Fruit fly (Drosophila melanogaster) whole organism, embryonic: ENCODE results near the gene mino.

ENCODE experiments used
- Asciz ChIP-seq: fragments of 200-800 bp; sonication (Bioruptor generic); optimal IDR thresholded peaks from 2 replicates; lab custom pipeline; 2017; ENCODE audit warnings: missing biosample characterization, mild to moderate bottlenecking, missing genetic modification characterization, missing genetic modification reagents
- Atf3 ChIP-seq: fragments of 200-800 bp; sonication (Bioruptor generic); optimal IDR thresholded peaks from 3 replicates; lab custom pipeline; 2016; ENCODE audit warnings: missing biosample characterization, missing genetic modification characterization
- CG10147 ChIP-seq: fragments of 200-800 bp; sonication (Bioruptor generic); optimal IDR thresholded peaks from 2 replicates; lab custom pipeline; 2019; ENCODE audit warnings: missing biosample characterization, mild to moderate bottlenecking, missing genetic modification characterization, moderate library complexity
- CG11247 ChIP-seq: fragments of 200-800 bp; sonication (Bioruptor generic); IDR thresholded peaks from 2 replicates; pipeline ENCODE4 v1.3.6; 2022; ENCODE audit warnings: missing biosample characterization, missing genetic modification characterization
- CG11398 ChIP-seq: fragments of 200-800 bp; sonication (Bioruptor generic); optimal IDR thresholded peaks from 2 replicates; lab custom pipeline; 2016; ENCODE audit warnings: missing biosample characterization, missing genetic modification characterization
- CG11456 ChIP-seq: fragments of 200-800 bp; sonication (Bioruptor generic); IDR thresholded peaks from 3 replicates; pipeline ENCODE4 v1.3.6; 2022; ENCODE audit warnings: missing biosample characterization, missing genetic modification characterization
- CG12219 ChIP-seq: fragments of 200-800 bp; sonication (Bioruptor generic); optimal IDR thresholded peaks from 3 replicates; lab custom pipeline; 2018; ENCODE audit warnings: missing biosample characterization, mild to moderate bottlenecking, missing genetic modification characterization
- CG12299 ChIP-seq: fragments of 200-800 bp; sonication (Bioruptor generic); optimal IDR thresholded peaks from 2 replicates; lab custom pipeline; 2018; ENCODE audit warnings: missing biosample characterization, mild to moderate bottlenecking, missing genetic modification characterization
- CG12659 ChIP-seq: fragments of 200-800 bp; sonication (Bioruptor generic); optimal IDR thresholded peaks from 3 replicates; lab custom pipeline; 2017; ENCODE audit warnings: mild to moderate bottlenecking, missing biosample characterization, missing genetic modification reagents, missing genetic modification characterization
- CG15479 ChIP-seq: fragments of 200-800 bp; sonication (Bioruptor generic); optimal IDR thresholded peaks from 3 replicates; lab custom pipeline; 2019; ENCODE audit warnings: missing biosample characterization, mild to moderate bottlenecking, missing genetic modification characterization, moderate library complexity
- CG1647 ChIP-seq: fragments of 200-800 bp; sonication (Bioruptor generic); optimal IDR thresholded peaks from 3 replicates; lab custom pipeline; 2016; ENCODE audit warnings: missing biosample characterization, missing genetic modification characterization
- CG18011 ChIP-seq: fragments of 200-800 bp; sonication (Bioruptor generic); optimal IDR thresholded peaks from 2 replicates; lab custom pipeline; 2017; ENCODE audit warnings: missing biosample characterization, missing genetic modification characterization, mild to moderate bottlenecking, moderate library complexity, missing genotype
- CG31441 ChIP-seq: fragments of 200-800 bp; sonication (Bioruptor generic); IDR thresholded peaks from 2 replicates; pipeline ENCODE4 v1.3.6; 2022; ENCODE audit warnings: missing biosample characterization, missing genetic modification characterization
- CG3163 ChIP-seq: fragments of 200-800 bp; sonication (Bioruptor generic); optimal IDR thresholded peaks from 3 replicates; lab custom pipeline; 2016; ENCODE audit warnings: missing biosample characterization, missing genetic modification characterization
- CG34224 ChIP-seq: fragments of 200-800 bp; sonication (Bioruptor generic); IDR thresholded peaks from 3 replicates; pipeline ENCODE4 v1.3.6; 2022; ENCODE audit warnings: missing biosample characterization, missing genetic modification characterization; ENCODE audit not compliant: partially characterized antibody
- CG34376 ChIP-seq: fragments of 200-800 bp; sonication (Bioruptor generic); optimal IDR thresholded peaks from 2 replicates; lab custom pipeline; 2018; ENCODE audit warnings: missing biosample characterization, mild to moderate bottlenecking, missing genetic modification characterization
- CG3995 ChIP-seq: fragments of 200-800 bp; sonication (Bioruptor generic); optimal IDR thresholded peaks from 3 replicates; lab custom pipeline; 2016; ENCODE audit warnings: missing biosample characterization, missing genetic modification characterization
- CG4328 ChIP-seq: fragments of 200-800 bp; sonication (Bioruptor generic); optimal IDR thresholded peaks from 3 replicates; lab custom pipeline; 2017; ENCODE audit warnings: missing biosample characterization, missing genetic modification reagents, missing genetic modification characterization
- CG7786 ChIP-seq: fragments of 200-800 bp; sonication (Bioruptor generic); optimal IDR thresholded peaks from 2 replicates; lab custom pipeline; 2016; ENCODE audit warnings: missing biosample characterization, missing genetic modification characterization
- CG8765 ChIP-seq: fragments of 200-800 bp; sonication (Bioruptor generic); IDR thresholded peaks from 2 replicates; pipeline ENCODE4 v1.3.6; 2022; ENCODE audit warnings: missing biosample characterization, missing genetic modification characterization
- Camta ChIP-seq: fragments of 200-800 bp; sonication (Bioruptor generic); optimal IDR thresholded peaks from 2 replicates; lab custom pipeline; 2016; ENCODE audit warnings: missing biosample characterization, missing genetic modification characterization
- Ets65A ChIP-seq: fragments of 200-800 bp; sonication (Bioruptor generic); peaks from one replicate; lab custom pipeline; 2016; ENCODE audit warnings: missing biosample characterization, missing genetic modification characterization
- Hsf ChIP-seq: fragments of 200-800 bp; sonication (Bioruptor generic); optimal IDR thresholded peaks from 3 replicates; lab custom pipeline; 2016; ENCODE audit warnings: missing biosample characterization, missing genetic modification characterization
- Kr ChIP-seq: fragments of 200-800 bp; sonication (Bioruptor generic); optimal IDR thresholded peaks from 2 replicates; lab custom pipeline; 2017; ENCODE audit warnings: missing biosample characterization, mild to moderate bottlenecking, missing genetic modification characterization
- Nf-YC ChIP-seq: fragments of 200-800 bp; optimal IDR thresholded peaks from 3 replicates; lab custom pipeline; 2019; ENCODE audit warnings: missing biosample characterization, mild to moderate bottlenecking, missing genetic modification characterization, moderate library complexity
- Opbp ChIP-seq: fragments of 200-800 bp; sonication (Bioruptor generic); IDR thresholded peaks from 3 replicates; pipeline ENCODE4 v1.3.6; 2022; ENCODE audit warnings: missing biosample characterization, missing genetic modification characterization; ENCODE audit not compliant: partially characterized antibody
- Taf1 ChIP-seq: fragments of 200-800 bp; sonication (Bioruptor generic); IDR thresholded peaks from 2 replicates; pipeline ENCODE4 v1.3.6; 2022; ENCODE audit warnings: missing biosample characterization, missing genetic modification characterization
- Trl ChIP-seq, 3 experiments: fragments of >200 bp in 2 of 3; fragments of 200-800 bp in 1 of 3; sonication (Bioruptor generic) in 1 of 3; optimal IDR thresholded peaks; 2 replicates in 1 of 3; 3 replicates in 2 of 3; lab custom pipeline; 2016 to 2017; ENCODE audit warnings: missing biosample characterization in 1 of 3, missing genetic modification characterization in 1 of 3
- YL-1 ChIP-seq: fragments of 200-800 bp; sonication (Bioruptor generic); optimal IDR thresholded peaks from 3 replicates; lab custom pipeline; 2017; ENCODE audit warnings: missing biosample characterization, mild to moderate bottlenecking, missing genetic modification characterization
- cato ChIP-seq: fragments of 200-800 bp; sonication (Bioruptor generic); optimal IDR thresholded peaks from 2 replicates; lab custom pipeline; 2016; ENCODE audit warnings: missing biosample characterization, missing genetic modification characterization, borderline replicate concordance
- cg ChIP-seq: fragments of 200-800 bp; sonication (Bioruptor generic); optimal IDR thresholded peaks from 3 replicates; lab custom pipeline; 2019; ENCODE audit warnings: missing biosample characterization, mild to moderate bottlenecking, missing genetic modification characterization, moderate library complexity
- crol ChIP-seq: fragments of 200-800 bp; sonication (Bioruptor generic); IDR thresholded peaks from 2 replicates; pipeline ENCODE4 v1.3.6; 2022; ENCODE audit warnings: missing biosample characterization, missing genetic modification characterization
- danr ChIP-seq: fragments of 200-800 bp; sonication (Bioruptor generic); IDR thresholded peaks from 2 replicates; pipeline ENCODE4 v1.3.6; 2022; ENCODE audit warnings: missing biosample characterization, missing genetic modification characterization
- dati ChIP-seq: fragments of 200-800 bp; sonication (Bioruptor generic); IDR thresholded peaks from 2 replicates; pipeline ENCODE4 v1.3.6; 2022; ENCODE audit warnings: missing biosample characterization, missing genetic modification characterization
- dm ChIP-seq: fragments of 200-800 bp; sonication (Bioruptor generic); optimal IDR thresholded peaks from 3 replicates; lab custom pipeline; 2016; ENCODE audit warnings: missing biosample characterization, missing genetic modification characterization
- fd3F ChIP-seq: fragments of 200-800 bp; sonication (Bioruptor generic); optimal IDR thresholded peaks from 2 replicates; lab custom pipeline; 2018; ENCODE audit warnings: missing biosample characterization, mild to moderate bottlenecking, missing genetic modification characterization, moderate library complexity
- grau ChIP-seq: fragments of 200-800 bp; optimal IDR thresholded peaks from 3 replicates; lab custom pipeline; 2019; ENCODE audit warnings: missing biosample characterization, mild to moderate bottlenecking, missing genetic modification characterization, moderate library complexity
- ham ChIP-seq: fragments of 200-800 bp; sonication (Bioruptor generic); IDR thresholded peaks from 2 replicates; pipeline ENCODE4 v1.3.6; 2022; ENCODE audit warnings: missing biosample characterization, missing genetic modification characterization
- jigr1 ChIP-seq: fragments of 200-800 bp; sonication (Bioruptor generic); IDR thresholded peaks from 3 replicates; pipeline ENCODE4 v1.3.6; 2022; ENCODE audit warnings: missing biosample characterization, missing genetic modification characterization
- jing ChIP-seq: fragments of 200-800 bp; sonication (Bioruptor generic); optimal IDR thresholded peaks from 2 replicates; lab custom pipeline; 2018; ENCODE audit warnings: missing biosample characterization, mild to moderate bottlenecking, missing genetic modification characterization
- oc ChIP-seq: fragments of 200-800 bp; sonication (Bioruptor generic); optimal IDR thresholded peaks from 2 replicates; lab custom pipeline; 2018; ENCODE audit warnings: missing biosample characterization, mild to moderate bottlenecking, missing genetic modification characterization, moderate library complexity
- org-1 ChIP-seq: fragments of 200-800 bp; sonication (Bioruptor generic); optimal IDR thresholded peaks from 2 replicates; lab custom pipeline; 2017; ENCODE audit warnings: missing biosample characterization, missing genetic modification characterization
- pan ChIP-seq, 4 experiments: fragments of >200 bp in 3 of 4; fragments of 200-800 bp in 1 of 4; sonication (Bioruptor generic) in 1 of 4; optimal IDR thresholded peaks in 3 of 4; IDR thresholded peaks in 1 of 4; 2 replicates each; pipeline versions ENCODE4 v1.3.6 to Lab custom; 2017 to 2022; ENCODE audit warnings: missing biosample characterization in 2 of 4, missing genetic modification characterization in 2 of 4, mixed read lengths in 1 of 4
- psq ChIP-seq: fragments of 200-800 bp; sonication (Bioruptor generic); optimal IDR thresholded peaks from 2 replicates; lab custom pipeline; 2017; ENCODE audit warnings: missing biosample characterization, missing genetic modification characterization
- ro ChIP-seq: fragments of 200-800 bp; sonication (Bioruptor generic); IDR thresholded peaks from 2 replicates; pipeline ENCODE4 v1.3.6; 2022; ENCODE audit warnings: missing biosample characterization, missing genetic modification characterization
- slou ChIP-seq: fragments of 200-800 bp; sonication (Bioruptor generic); optimal IDR thresholded peaks from 3 replicates; lab custom pipeline; 2016; ENCODE audit warnings: missing biosample characterization, missing genetic modification characterization
- stc ChIP-seq: fragments of 200-800 bp; sonication (Bioruptor generic); IDR thresholded peaks from 2 replicates; pipeline ENCODE4 v1.3.6; 2022; ENCODE audit warnings: missing biosample characterization, missing genetic modification characterization
- tx ChIP-seq: fragments of 200-800 bp; sonication (Bioruptor generic); optimal IDR thresholded peaks from 2 replicates; lab custom pipeline; 2016; ENCODE audit warnings: missing biosample characterization, missing genetic modification characterization
- zen ChIP-seq: fragments of 200-800 bp; sonication (Bioruptor generic); optimal IDR thresholded peaks from 3 replicates; lab custom pipeline; 2018; ENCODE audit warnings: missing biosample characterization, mild to moderate bottlenecking, missing genetic modification characterization, moderate library complexity
- zfh2 ChIP-seq: fragments of 200-800 bp; sonication (Bioruptor generic); optimal IDR thresholded peaks from 2 replicates; lab custom pipeline; 2016; ENCODE audit warnings: missing biosample characterization, missing genetic modification characterization

The mino gene

DNA sequence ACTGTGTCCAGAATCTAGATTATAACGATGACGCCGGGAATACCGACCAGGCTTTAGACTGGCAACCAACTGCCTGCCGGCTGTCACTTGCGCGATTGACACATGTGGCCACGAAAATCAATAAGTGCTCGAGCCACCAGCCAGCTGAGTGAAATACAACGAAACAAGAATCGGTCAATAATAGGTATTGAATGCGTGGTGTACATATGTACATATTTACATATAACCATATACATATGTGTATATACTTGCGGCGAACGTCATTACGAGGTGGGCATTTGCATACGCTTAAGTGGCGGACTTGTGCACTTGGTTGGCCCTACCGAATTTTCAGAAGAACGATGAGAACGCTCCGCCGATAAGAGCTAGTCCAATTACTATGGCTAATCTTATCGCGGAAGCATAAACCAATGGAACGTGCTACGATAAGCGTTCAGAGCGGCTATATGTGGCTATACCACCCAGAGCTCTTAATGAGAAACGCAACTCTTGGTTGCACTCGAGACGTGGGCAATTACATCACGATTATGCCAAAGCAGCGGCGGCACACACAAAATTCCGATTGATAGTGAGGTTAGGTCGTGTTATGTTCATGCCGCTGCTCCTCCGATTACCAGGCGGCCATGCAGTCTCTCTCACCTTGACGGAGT, 21.7 kb downstream of the mino start (continued):
- TF ChIP-seq Hsf (GFP tag; lab: Kevin White, UChicago), result no peak
- TF ChIP-seq tx (GFP tag; lab: Kevin White, UChicago), result no peak
- TF ChIP-seq ham, result no peak
- TF ChIP-seq Trl (optimal IDR thresholded peaks at IDR 0.05; lab: Kevin White, UChicago), result no peak
- no peak for TF ChIP-seq Trl (GFP tag; optimal IDR thresholded peaks at IDR 0.05; lab: Kevin White, UChicago)
- TF ChIP-seq ro, result no peak
- no peak for TF ChIP-seq CG7786 (GFP tag; lab: Kevin White, UChicago)
- TF ChIP-seq org-1 (GFP tag; lab: Kevin White, UChicago), result no peak
- TF ChIP-seq Camta, result no peak
- TF ChIP-seq CG10147 (GFP tag; lab: Kevin White, UChicago), result no peak
- TF ChIP-seq CG3163 (GFP tag; lab: Kevin White, UChicago), result no peak
- TF ChIP-seq CG34376 (GFP tag; lab: Kevin White, UChicago), result peak; percentile 36
- no peak for TF ChIP-seq danr (GFP tag; lab: Robert Waterston, UW)
- TF ChIP-seq CG4328, result peak; percentile 45
- TF ChIP-seq CG18011 (GFP tag; lab: Kevin White, UChicago), result no peak
- no peak for TF ChIP-seq CG34224 (GFP tag; lab: Robert Waterston, UW)
- TF ChIP-seq CG15479 (GFP tag; lab: Kevin White, UChicago), result peak; percentile 55
- TF ChIP-seq dm (GFP tag; lab: Kevin White, UChicago), result no peak
- no peak for TF ChIP-seq Nf-YC (tag; lab: Kevin White, UChicago)
- no peak for TF ChIP-seq fd3F (GFP tag; lab: Kevin White, UChicago)
- TF ChIP-seq CG31441, result 0 out of 2 replicates have a peak, but pooled peaks have one; percentile 12
- TF ChIP-seq crol, result no peak
- TF ChIP-seq jigr1 (GFP tag; lab: Robert Waterston, UW), result no peak
- no peak for TF ChIP-seq stc (GFP tag; lab: Robert Waterston, UW)
- no peak for TF ChIP-seq CG12659 (GFP tag; lab: Kevin White, UChicago)
- no peak for TF ChIP-seq CG1647
- TF ChIP-seq cg (GFP tag; lab: Kevin White, UChicago), result no peak
- no peak for TF ChIP-seq psq (GFP tag; lab: Kevin White, UChicago)
- no peak for TF ChIP-seq dati (GFP tag; lab: Robert Waterston, UW)
- no peak for TF ChIP-seq grau (tag; lab: Kevin White, UChicago)
- no peak for TF ChIP-seq Taf1 (GFP tag; lab: Robert Waterston, UW)
- TF ChIP-seq pan (optimal IDR thresholded peaks at IDR 0.05; lab: Kevin White, UChicago), result no peak
- TF ChIP-seq pan (GFP tag; optimal IDR thresholded peaks at IDR 0.05 in 1 of 2, IDR thresholded peaks at IDR 0.05 in 1 of 2), result no peak
- no peak for TF ChIP-seq zfh2
- TF ChIP-seq CG3995 (GFP tag; lab: Kevin White, UChicago), result no peak
- no peak for TF ChIP-seq zen (tag; lab: Kevin White, UChicago)
- TF ChIP-seq cato (GFP tag; lab: Kevin White, UChicago), result no peak
- TF ChIP-seq CG11247 (GFP tag; lab: Robert Waterston, UW), result no peak
- TF ChIP-seq Kr, result no peak
- no peak for TF ChIP-seq Ets65A (GFP tag; lab: Kevin White, UChicago)
- TF ChIP-seq Asciz (GFP tag; lab: Kevin White, UChicago), result peak; percentile 29
- TF ChIP-seq CG11398, result no peak
- TF ChIP-seq CG12299 (tag; lab: Kevin White, UChicago), result no peak
- TF ChIP-seq slou, result no peak
- no peak for TF ChIP-seq Atf3 (GFP tag; lab: Kevin White, UChicago)
- TF ChIP-seq Opbp (GFP tag; lab: Robert Waterston, UW), result no peak
- TF ChIP-seq YL-1, result peak; percentile 24
- no peak for TF ChIP-seq jing (GFP tag; lab: Kevin White, UChicago)
- no peak for TF ChIP-seq CG8765 (GFP tag; lab: Robert Waterston, UW)
- no peak for TF ChIP-seq CG11456 (GFP tag; lab: Robert Waterston, UW)
- TF ChIP-seq CG12219, result peak; percentile 1
- TF ChIP-seq oc, result no peak
